Fruit fly (Drosophila melanogaster) whole organism, embryonic: ENCODE results near the gene CG5254.

ENCODE experiments used
- Ada2b ChIP-seq: fragments of 200-800 bp; sonication (Bioruptor generic); IDR thresholded peaks from 2 replicates; pipeline ENCODE4 v1.3.6; 2022; ENCODE audit warnings: missing biosample characterization, missing genetic modification characterization
- BEAF-32 ChIP-seq: fragments of 200-800 bp; sonication (Bioruptor generic); optimal IDR thresholded peaks from 3 replicates; lab custom pipeline; 2017; ENCODE audit warnings: missing biosample characterization, missing genetic modification characterization, mild to moderate bottlenecking, moderate library complexity, missing genetic modification reagents
- Bgb ChIP-seq: fragments of 200-800 bp; sonication (Bioruptor generic); IDR thresholded peaks from 2 replicates; pipeline ENCODE4 v1.3.6; 2022; ENCODE audit warnings: missing biosample characterization, missing genetic modification characterization; ENCODE audit not compliant: partially characterized antibody
- CG10267 ChIP-seq: fragments of 200-800 bp; sonication (Bioruptor generic); optimal IDR thresholded peaks from 2 replicates; lab custom pipeline; 2018; ENCODE audit warnings: missing biosample characterization, mild to moderate bottlenecking, missing genetic modification characterization, moderate library complexity
- CG10321 ChIP-seq: fragments of 200-800 bp; sonication (Bioruptor generic); IDR thresholded peaks from 2 replicates; pipeline ENCODE4 v1.3.6; 2022; ENCODE audit warnings: missing biosample characterization, missing genetic modification characterization
- CG10431 ChIP-seq: fragments of 200-800 bp; sonication (Bioruptor generic); optimal IDR thresholded peaks from 3 replicates; lab custom pipeline; 2018; ENCODE audit warnings: missing biosample characterization, mild to moderate bottlenecking, missing genetic modification characterization
- CG10543 ChIP-seq: fragments of 200-800 bp; sonication (Bioruptor generic); optimal IDR thresholded peaks from 3 replicates; lab custom pipeline; 2017; ENCODE audit warnings: missing biosample characterization, mild to moderate bottlenecking, missing genetic modification characterization, moderate library complexity
- CG11398 ChIP-seq: fragments of 200-800 bp; sonication (Bioruptor generic); optimal IDR thresholded peaks from 2 replicates; lab custom pipeline; 2016; ENCODE audit warnings: missing biosample characterization, missing genetic modification characterization
- CG12942 ChIP-seq: fragments of 200-800 bp; sonication (Bioruptor generic); optimal IDR thresholded peaks from 3 replicates; lab custom pipeline; 2016; ENCODE audit warnings: missing biosample characterization, missing genetic modification characterization
- CG14050 ChIP-seq: fragments of 200-800 bp; sonication (Bioruptor generic); IDR thresholded peaks from 3 replicates; pipeline ENCODE4 v1.3.6; 2022; ENCODE audit warnings: missing biosample characterization, missing genetic modification characterization
- CG17328 ChIP-seq: fragments of 200-800 bp; sonication (Bioruptor generic); IDR thresholded peaks from 2 replicates; pipeline ENCODE4 v1.3.6; 2022; ENCODE audit warnings: missing biosample characterization, missing genetic modification characterization
- CG17359 ChIP-seq: fragments of 200-800 bp; sonication (Bioruptor generic); optimal IDR thresholded peaks from 3 replicates; lab custom pipeline; 2018; ENCODE audit warnings: missing biosample characterization, mild to moderate bottlenecking, missing genetic modification characterization, moderate library complexity
- CG18476 ChIP-seq: fragments of 200-800 bp; sonication (Bioruptor generic); optimal IDR thresholded peaks from 2 replicates; lab custom pipeline; 2016; ENCODE audit warnings: missing biosample characterization, mild to moderate bottlenecking, missing genetic modification characterization
- CG2678 ChIP-seq: fragments of 200-800 bp; sonication (Bioruptor generic); optimal IDR thresholded peaks from 3 replicates; lab custom pipeline; 2019; ENCODE audit warnings: missing biosample characterization, mild to moderate bottlenecking, missing genetic modification characterization, moderate library complexity
- CG2875 ChIP-seq: fragments of 200-800 bp; sonication (Bioruptor generic); optimal IDR thresholded peaks from 2 replicates; lab custom pipeline; 2017; ENCODE audit warnings: missing biosample characterization, mild to moderate bottlenecking, missing genetic modification characterization, missing genetic modification reagents
- CG6254 ChIP-seq: fragments of 200-800 bp; sonication (Bioruptor generic); optimal IDR thresholded peaks from 3 replicates; lab custom pipeline; 2017; ENCODE audit warnings: mild to moderate bottlenecking, missing biosample characterization, missing genetic modification reagents, missing genetic modification characterization
- CG8478 ChIP-seq: fragments of >200 bp; optimal IDR thresholded peaks from 2 replicates; lab custom pipeline; 2018
- CG8944 ChIP-seq: fragments of 200-800 bp; sonication (Bioruptor generic); optimal IDR thresholded peaks from 3 replicates; lab custom pipeline; 2016; ENCODE audit warnings: missing biosample characterization, missing genetic modification characterization
- CG9215 ChIP-seq: fragments of 200-800 bp; sonication (Bioruptor generic); IDR thresholded peaks from 2 replicates; pipeline ENCODE4 v1.3.6; 2022; ENCODE audit warnings: missing biosample characterization, missing genetic modification characterization
- Doc2 ChIP-seq: fragments of 200-800 bp; sonication (Bioruptor generic); IDR thresholded peaks from 2 replicates; pipeline ENCODE4 v1.3.6; 2022; ENCODE audit warnings: missing biosample characterization, missing genetic modification characterization
- Gsc ChIP-seq: fragments of 200-800 bp; sonication (Bioruptor generic); IDR thresholded peaks from 2 replicates; pipeline ENCODE4 v1.3.6; 2022; ENCODE audit warnings: missing biosample characterization, missing genetic modification characterization
- Jarid2 ChIP-seq: fragments of 200-800 bp; sonication (Bioruptor generic); optimal IDR thresholded peaks from 3 replicates; lab custom pipeline; 2017; ENCODE audit warnings: mild to moderate bottlenecking, missing biosample characterization, missing genetic modification reagents, missing genetic modification characterization
- Med ChIP-seq: fragments of 200-800 bp; sonication (Bioruptor generic); peaks from one replicate; lab custom pipeline; 2016; ENCODE audit warnings: missing biosample characterization, missing genetic modification characterization, mild to moderate bottlenecking, inconsistent platforms, moderate library complexity
- Mes4 ChIP-seq: fragments of 200-800 bp; sonication (Bioruptor generic); optimal IDR thresholded peaks from 2 replicates; lab custom pipeline; 2016; ENCODE audit warnings: missing biosample characterization, missing genetic modification characterization
- Neu2 ChIP-seq: fragments of 200-800 bp; sonication (Bioruptor generic); optimal IDR thresholded peaks from 3 replicates; lab custom pipeline; 2016; ENCODE audit warnings: missing biosample characterization, missing genetic modification characterization, borderline replicate concordance
- Nf-YA ChIP-seq: fragments of 200-800 bp; sonication (Bioruptor generic); IDR thresholded peaks from 2 replicates; pipeline ENCODE4 v1.3.6; 2022; ENCODE audit warnings: missing biosample characterization, missing genetic modification characterization
- Ravus ChIP-seq: fragments of 200-800 bp; sonication (Bioruptor generic); IDR thresholded peaks from 2 replicates; pipeline ENCODE4 v1.3.6; 2022; ENCODE audit warnings: missing biosample characterization, missing genetic modification characterization
- Side ChIP-seq: fragments of 200-800 bp; sonication (Bioruptor generic); optimal IDR thresholded peaks from 2 replicates; lab custom pipeline; 2016; ENCODE audit warnings: missing biosample characterization, missing genetic modification characterization
- Tbp ChIP-seq: fragments of >200 bp; optimal IDR thresholded peaks from 2 replicates; lab custom pipeline; 2018; ENCODE audit warnings: missing biosample characterization, missing genetic modification characterization
- Xbp1 ChIP-seq: fragments of 200-800 bp; sonication (Bioruptor generic); optimal IDR thresholded peaks from 3 replicates; lab custom pipeline; 2016; ENCODE audit warnings: missing biosample characterization, mild to moderate bottlenecking, missing genetic modification characterization
- btn ChIP-seq: fragments of 200-800 bp; sonication (Bioruptor generic); optimal IDR thresholded peaks from 2 replicates; lab custom pipeline; 2016; ENCODE audit warnings: missing biosample characterization, missing genetic modification characterization
- dan ChIP-seq: fragments of 200-800 bp; sonication (Bioruptor generic); IDR thresholded peaks from 2 replicates; pipeline ENCODE4 v1.3.6; 2022; ENCODE audit warnings: missing biosample characterization, missing genetic modification characterization
- dmrt99B ChIP-seq: fragments of 200-800 bp; sonication (Bioruptor generic); optimal IDR thresholded peaks from 2 replicates; lab custom pipeline; 2018; ENCODE audit warnings: missing biosample characterization, mild to moderate bottlenecking, missing genetic modification characterization, moderate library complexity
- ems ChIP-seq: fragments of 200-800 bp; sonication (Bioruptor generic); optimal IDR thresholded peaks from 3 replicates; lab custom pipeline; 2016; ENCODE audit warnings: missing biosample characterization, missing genetic modification characterization
- en ChIP-seq: fragments of 200-800 bp; sonication (Bioruptor generic); optimal IDR thresholded peaks from 2 replicates; lab custom pipeline; 2016; ENCODE audit warnings: missing biosample characterization, missing genetic modification characterization
- exex ChIP-seq: fragments of 200-800 bp; sonication (Bioruptor generic); optimal IDR thresholded peaks from 4 replicates; lab custom pipeline; 2018; ENCODE audit warnings: missing biosample characterization, mild to moderate bottlenecking, missing genetic modification characterization, moderate library complexity
- fu2 ChIP-seq: fragments of 200-800 bp; sonication (Bioruptor generic); optimal IDR thresholded peaks from 2 replicates; lab custom pipeline; 2016; ENCODE audit warnings: missing biosample characterization, missing genetic modification characterization
- gsb-n ChIP-seq: fragments of 200-800 bp; sonication (Bioruptor generic); optimal IDR thresholded peaks from 3 replicates; lab custom pipeline; 2018; ENCODE audit warnings: missing biosample characterization, mild to moderate bottlenecking, missing genetic modification characterization
- inv ChIP-seq: fragments of 200-800 bp; sonication (Bioruptor generic); IDR thresholded peaks from 2 replicates; pipeline ENCODE4 v1.3.6; 2022; ENCODE audit warnings: missing biosample characterization, missing genetic modification characterization; ENCODE audit not compliant: partially characterized antibody
- ken ChIP-seq: fragments of 200-800 bp; sonication (Bioruptor generic); IDR thresholded peaks from 3 replicates; pipeline ENCODE4 v1.3.6; 2022; ENCODE audit warnings: missing biosample characterization, missing genetic modification characterization
- klu ChIP-seq: fragments of 200-800 bp; sonication (Bioruptor generic); IDR thresholded peaks from 2 replicates; pipeline ENCODE4 v1.3.6; 2022; ENCODE audit warnings: missing biosample characterization, missing genetic modification characterization
- otp ChIP-seq: fragments of 200-800 bp; sonication (Bioruptor generic); IDR thresholded peaks from 3 replicates; pipeline ENCODE4, ENCODE4 v1.3.6; 2022; ENCODE audit warnings: missing biosample characterization, missing genetic modification characterization
- pb ChIP-seq: fragments of 200-800 bp; sonication (Bioruptor generic); optimal IDR thresholded peaks from 3 replicates; lab custom pipeline; 2016; ENCODE audit warnings: missing biosample characterization, missing genetic modification characterization
- pita ChIP-seq: fragments of 200-800 bp; sonication (Bioruptor generic); optimal IDR thresholded peaks from 2 replicates; lab custom pipeline; 2017; ENCODE audit warnings: missing biosample characterization, mild to moderate bottlenecking, missing genetic modification characterization
- ranshi ChIP-seq: fragments of 200-800 bp; sonication (Bioruptor generic); IDR thresholded peaks from 2 replicates; pipeline ENCODE4 v1.3.6; 2022; ENCODE audit warnings: missing biosample characterization, missing genetic modification characterization
- salm ChIP-seq: fragments of 200-800 bp; sonication (Bioruptor generic); optimal IDR thresholded peaks from 2 replicates; lab custom pipeline; 2018; ENCODE audit warnings: missing biosample characterization, mild to moderate bottlenecking, missing genetic modification characterization
- stc ChIP-seq: fragments of 200-800 bp; sonication (Bioruptor generic); IDR thresholded peaks from 2 replicates; pipeline ENCODE4 v1.3.6; 2022; ENCODE audit warnings: missing biosample characterization, missing genetic modification characterization
- tna ChIP-seq: fragments of 200-800 bp; sonication (Bioruptor generic); IDR thresholded peaks from 2 replicates; pipeline ENCODE4 v1.3.6; 2022; ENCODE audit warnings: missing biosample characterization, missing genetic modification characterization; ENCODE audit not compliant: partially characterized antibody
- trem ChIP-seq: fragments of 200-800 bp; optimal IDR thresholded peaks from 3 replicates; lab custom pipeline; 2019; ENCODE audit warnings: missing biosample characterization, mild to moderate bottlenecking, missing genetic modification characterization, moderate library complexity
- tup ChIP-seq: fragments of 200-800 bp; sonication (Bioruptor generic); optimal IDR thresholded peaks from 2 replicates; lab custom pipeline; 2016; ENCODE audit warnings: missing biosample characterization, mild to moderate bottlenecking, missing genetic modification characterization, moderate library complexity
- vvl ChIP-seq: fragments of 200-800 bp; sonication (Bioruptor generic); IDR thresholded peaks from 2 replicates; pipeline ENCODE4 v1.3.6; 2022; ENCODE audit warnings: missing biosample characterization, missing genetic modification characterization
- yki ChIP-seq: fragments of >200 bp; optimal IDR thresholded peaks from 3 replicates; lab custom pipeline; 2018

The CG5254 gene

DNA sequence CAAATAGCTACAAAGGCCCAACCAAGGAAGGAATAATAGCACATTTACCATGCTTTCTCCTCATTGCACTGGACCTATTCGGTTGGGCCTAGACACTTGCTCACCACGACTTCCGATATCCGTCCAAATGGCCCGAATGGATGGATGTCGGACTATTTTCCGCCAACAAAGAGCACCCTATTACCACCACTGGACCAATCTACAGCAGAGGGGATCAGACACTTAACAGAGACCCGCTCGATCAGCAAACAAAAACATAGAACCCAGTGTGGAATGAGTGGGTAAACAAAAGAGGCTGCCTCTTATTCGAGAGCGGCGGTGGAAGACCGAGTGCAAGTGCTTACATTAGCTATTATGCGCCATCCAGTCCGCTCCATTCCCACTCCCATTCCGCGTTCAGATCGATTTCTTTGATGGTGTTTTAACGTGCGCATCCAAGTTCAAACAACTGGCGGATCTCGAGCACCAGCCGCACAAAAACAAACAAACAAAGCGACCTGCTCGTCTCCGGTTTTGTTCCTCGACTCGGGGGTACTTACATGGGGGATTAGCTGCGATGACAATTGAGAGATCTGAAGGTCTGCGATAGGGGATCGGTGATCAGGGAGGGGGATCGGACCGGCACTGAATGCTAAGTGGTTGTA, 18.5 kb downstream of the CG5254 start:
- 0 out of 2 replicates have a peak, but pooled peaks have one; percentile 16 for TF ChIP-seq vvl (GFP tag; lab: Robert Waterston, UW)
- no peak for TF ChIP-seq pita
- TF ChIP-seq Gsc (GFP tag; lab: Robert Waterston, UW): no peak
- no peak for TF ChIP-seq ken (GFP tag; lab: Robert Waterston, UW)
- TF ChIP-seq CG9215 (GFP tag; lab: Robert Waterston, UW): no peak
- no peak for TF ChIP-seq CG17328 (GFP tag; lab: Robert Waterston, UW)
- no peak for TF ChIP-seq CG10267 (tag; lab: Kevin White, UChicago)
- no peak for TF ChIP-seq CG12942 (GFP tag; lab: Kevin White, UChicago)
- TF ChIP-seq CG2875: no peak
- no peak for TF ChIP-seq fu2 (GFP tag; lab: Kevin White, UChicago)
- TF ChIP-seq CG18476: no peak
- TF ChIP-seq yki: no peak
- TF ChIP-seq ems (GFP tag; lab: Kevin White, UChicago): no peak
- TF ChIP-seq en (GFP tag; lab: Kevin White, UChicago): no peak
- no peak for TF ChIP-seq Side (GFP tag; lab: Kevin White, UChicago)
- no peak for TF ChIP-seq exex (tag; lab: Kevin White, UChicago)
- no peak for TF ChIP-seq stc (GFP tag; lab: Robert Waterston, UW)
- TF ChIP-seq CG10431 (GFP tag; lab: Kevin White, UChicago): peak; percentile 81
- no peak for TF ChIP-seq Bgb (GFP tag; lab: Robert Waterston, UW)
- TF ChIP-seq Jarid2 (GFP tag; lab: Kevin White, UChicago): no peak
- no peak for TF ChIP-seq CG10321
- TF ChIP-seq dan (GFP tag; lab: Robert Waterston, UW): no peak
- no peak for TF ChIP-seq btn
- TF ChIP-seq trem (tag; lab: Kevin White, UChicago): no peak
- TF ChIP-seq CG8478 (lab: Kevin White, UChicago): no peak
- TF ChIP-seq Ravus: no peak
- peak; percentile 97 for TF ChIP-seq CG6254 (GFP tag; lab: Kevin White, UChicago)
- TF ChIP-seq dmrt99B: no peak
- TF ChIP-seq gsb-n (tag; lab: Kevin White, UChicago): peak; percentile 48
- 0 out of 3 replicates have a peak, but pooled peaks have one; percentile 28 for TF ChIP-seq otp (GFP tag; lab: Robert Waterston, UW)
- TF ChIP-seq ranshi (GFP tag; lab: Robert Waterston, UW): no peak
- no peak for TF ChIP-seq CG17359 (tag; lab: Kevin White, UChicago)
- TF ChIP-seq pb (GFP tag; lab: Kevin White, UChicago): no peak
- no peak for TF ChIP-seq inv
- no peak for TF ChIP-seq tup (GFP tag; lab: Kevin White, UChicago)
- TF ChIP-seq BEAF-32 (GFP tag; lab: Kevin White, UChicago): no peak
- no peak for TF ChIP-seq CG8944 (GFP tag; lab: Kevin White, UChicago)
- TF ChIP-seq CG14050 (GFP tag; lab: Robert Waterston, UW): no peak
- peak; percentile 42 for TF ChIP-seq CG10543 (GFP tag; lab: Kevin White, UChicago)
- TF ChIP-seq Mes4 (GFP tag; lab: Kevin White, UChicago): no peak
- TF ChIP-seq Doc2 (GFP tag; lab: Robert Waterston, UW): no peak
- no peak for TF ChIP-seq Neu2 (GFP tag; lab: Kevin White, UChicago)
- TF ChIP-seq Tbp (GFP tag; lab: Kevin White, UChicago): no peak
- no peak for TF ChIP-seq Nf-YA (GFP tag; lab: Robert Waterston, UW)
- no peak for TF ChIP-seq CG11398 (GFP tag; lab: Kevin White, UChicago)
- TF ChIP-seq CG2678 (tag; lab: Kevin White, UChicago): peak; percentile 15
- TF ChIP-seq klu: no peak
- TF ChIP-seq salm (tag; lab: Kevin White, UChicago): no peak
- no peak for TF ChIP-seq tna
- TF ChIP-seq Xbp1 (GFP tag; lab: Kevin White, UChicago): no peak
- peak; percentile 70 for TF ChIP-seq Med (GFP tag; lab: Kevin White, UChicago)
- no peak for TF ChIP-seq Ada2b (GFP tag; lab: Robert Waterston, UW)
